Worm (Caenorhabditis elegans) whole organism, L1 larva: Measurements from ENCODE around the gene srd-19.

Experiments used
- aha-1 ChIP-seq: fragments of 150-350 bp; optimal IDR thresholded peaks from 2 replicates; lab custom pipeline; 2014; ENCODE audit warnings: missing biosample characterization, missing genetic modification characterization
- ets-5 ChIP-seq: fragments of 200-800 bp; sonication (Bioruptor generic); IDR thresholded peaks from 2 replicates; pipeline ENCODE4 v1.3.6; 2022; ENCODE audit warnings: missing genetic modification characterization, missing compliant biosample characterization
- fkh-10 ChIP-seq: sonication (generic microtip); optimal IDR thresholded peaks from 2 replicates; lab custom pipeline; 2017; ENCODE audit warnings: missing biosample characterization, missing genetic modification reagents, missing genetic modification characterization
- hlh-17 ChIP-seq: fragments of 200-800 bp; sonication (Bioruptor generic); optimal IDR thresholded peaks from 2 replicates; lab custom pipeline; 2018; ENCODE audit warnings: missing genetic modification characterization, mild to moderate bottlenecking, missing compliant biosample characterization, moderate library complexity, borderline replicate concordance
- lin-15B ChIP-seq: fragments of 150-350 bp; sonication (generic microtip); optimal IDR thresholded peaks from 3 replicates; lab custom pipeline; 2014; ENCODE audit warnings: missing biosample characterization, missing genetic modification characterization
- pax-3 ChIP-seq: fragments of 200-800 bp; sonication (Bioruptor generic); optimal IDR thresholded peaks from 2 replicates; lab custom pipeline; 2018; ENCODE audit warnings: mild to moderate bottlenecking, missing genetic modification characterization, moderate library complexity, missing compliant biosample characterization

DNA sequence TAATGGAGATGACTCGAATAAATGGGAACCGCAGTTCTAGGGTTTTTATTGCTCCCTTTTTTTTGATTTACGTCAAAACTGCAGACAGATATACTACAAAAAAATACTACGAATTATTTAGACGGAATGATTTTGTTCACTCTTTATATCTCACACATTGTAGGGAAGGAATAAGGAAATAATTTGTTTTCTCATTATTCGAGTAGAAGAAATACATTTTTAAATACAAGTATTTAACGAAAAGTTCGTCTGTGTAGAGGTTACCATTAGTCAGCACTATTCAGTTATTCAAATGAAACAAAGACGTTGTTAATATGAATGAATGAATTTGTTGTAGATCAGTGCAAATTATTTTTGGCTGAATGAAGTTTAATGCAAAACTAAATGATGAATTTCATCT lies 1.8 kb downstream of the srd-19 start, which contains the start of gene srd-18:
- TF ChIP-seq aha-1 (tag; lab: Kevin White, UChicago) (no peak), lin-15B (tag; lab: Kevin White, UChicago) (no peak), pax-3 (tag; lab: Kevin White, UChicago) (no peak), fkh-10 (GFP tag; lab: Kevin White, UChicago) (no peak), hlh-17 (GFP tag; lab: Kevin White, UChicago) (no peak), ets-5 (GFP tag; lab: Robert Waterston, UW) (no peak)
